Fruit fly (Drosophila melanogaster): ENCODE data around the gene CG14966.

dm6 chr3L:3240597-3241367 lies 43.4 kb upstream of the CG14966 start:
- TF ChIP-seq psq (optimal IDR thresholded peaks at IDR 0.05) (no peak), Dll (optimal IDR thresholded peaks at IDR 0.05) (no peak), pan (optimal IDR thresholded peaks at IDR 0.05) (no peak), usp (GFP tag; optimal IDR thresholded peaks at IDR 0.05) (no peak), EcR (GFP tag; optimal IDR thresholded peaks at IDR 0.05) (no peak)
